Worm (Caenorhabditis elegans) whole organism, L2 larva: ENCODE data around the gene T01G5.7.
"Not testable (repeated sequence)": the region's sequence is repeated elsewhere in the genome, so short reads cannot be mapped to it uniquely, and the experiment has no call there.

ENCODE experiments used
- ZK546.5 ChIP-seq: sonication (generic microtip); optimal IDR thresholded peaks from 2 replicates; lab custom pipeline; 2017; ENCODE audit warnings: missing biosample characterization, missing genetic modification characterization
- unc-62 ChIP-seq: fragments of 150-350 bp; optimal IDR thresholded peaks from 2 replicates; lab custom pipeline; 2014; ENCODE audit warnings: missing biosample characterization, missing genetic modification reagents, missing genetic modification characterization

- TF ChIP-seq unc-62 (GFP tag; lab: Kevin White, UChicago); ZK546.5 (tag; lab: Kevin White, UChicago): not testable (repeated sequence)
Observed at ce11 chrV:15105893-15106598, 5.7 kb upstream of the T01G5.7 start, which contains the start of gene C01G10.14.
